Worm (Caenorhabditis elegans) whole organism, L2 larva: ENCODE data around the gene Y38E10A.28.

ENCODE experiments used
- F13H6.1 ChIP-seq: sonication (generic microtip); optimal IDR thresholded peaks from 2 replicates; lab custom pipeline; 2016; ENCODE audit warnings: missing genetic modification characterization, missing compliant biosample characterization
- R02D3.7 ChIP-seq: fragments of 150-350 bp; optimal IDR thresholded peaks from 2 replicates; lab custom pipeline; 2014; ENCODE audit warnings: missing biosample characterization, missing genetic modification characterization
- Y55F3AM.14 ChIP-seq: fragments of 200-800 bp; sonication (Bioruptor generic); optimal IDR thresholded peaks from 2 replicates; lab custom pipeline; 2018; ENCODE audit warnings: mild to moderate bottlenecking, missing genetic modification characterization, missing compliant biosample characterization
- ZK546.5 ChIP-seq: sonication (generic microtip); optimal IDR thresholded peaks from 2 replicates; lab custom pipeline; 2017; ENCODE audit warnings: missing biosample characterization, missing genetic modification characterization
- alr-1 ChIP-seq: fragments of 150-350 bp; optimal IDR thresholded peaks from 2 replicates; lab custom pipeline; 2014; ENCODE audit warnings: missing biosample characterization, missing genetic modification characterization
- aly-2 ChIP-seq: fragments of 150-350 bp; optimal IDR thresholded peaks from 2 replicates; lab custom pipeline; 2014; ENCODE audit warnings: missing biosample characterization, missing genetic modification characterization
- ama-1 ChIP-seq: fragments of 150-350 bp; optimal IDR thresholded peaks from 2 replicates; lab custom pipeline; 2018; ENCODE audit warnings: inconsistent platforms
- blmp-1 ChIP-seq: sonication (generic microtip); optimal IDR thresholded peaks from 2 replicates; lab custom pipeline; 2017; ENCODE audit warnings: missing genetic modification characterization, mild to moderate bottlenecking, missing compliant biosample characterization, antibody characterized with exemption, moderate library complexity; ENCODE audit not compliant: insufficient read depth
- ceh-16 ChIP-seq: fragments of 150-350 bp; optimal IDR thresholded peaks from 2 replicates; lab custom pipeline; 2014; ENCODE audit warnings: missing biosample characterization, missing genetic modification characterization
- ceh-82 ChIP-seq: fragments of 150-350 bp; optimal IDR thresholded peaks from 2 replicates; lab custom pipeline; 2014; ENCODE audit warnings: missing biosample characterization, missing genetic modification characterization
- crh-2 ChIP-seq: sonication (generic microtip); optimal IDR thresholded peaks from 2 replicates; lab custom pipeline; 2017; ENCODE audit warnings: missing biosample characterization, missing genetic modification characterization
- dmd-4 ChIP-seq: sonication (generic microtip); optimal IDR thresholded peaks from 2 replicates; lab custom pipeline; 2017; ENCODE audit warnings: missing biosample characterization, missing genetic modification characterization
- egl-27 ChIP-seq: sonication (generic microtip); optimal IDR thresholded peaks from 3 replicates; lab custom pipeline; 2017; ENCODE audit warnings: missing biosample characterization, missing genetic modification reagents, missing genetic modification characterization
- elt-1 ChIP-seq: fragments of 150-350 bp; optimal IDR thresholded peaks from 2 replicates; lab custom pipeline; 2014; ENCODE audit warnings: missing biosample characterization, missing genetic modification characterization
- elt-3 ChIP-seq: sonication (generic microtip); optimal IDR thresholded peaks from 2 replicates; lab custom pipeline; 2017; ENCODE audit warnings: missing biosample characterization, missing genetic modification characterization
- fos-1 ChIP-seq: fragments of 150-350 bp; optimal IDR thresholded peaks from 2 replicates; lab custom pipeline; 2014; ENCODE audit warnings: missing biosample characterization, missing genetic modification characterization
- gmeb-1 ChIP-seq: fragments of 150-350 bp; optimal IDR thresholded peaks from 2 replicates; lab custom pipeline; 2014; ENCODE audit warnings: missing biosample characterization, missing genetic modification characterization
- lin-11 ChIP-seq: fragments of 150-350 bp; sonication (generic microtip); optimal IDR thresholded peaks from 2 replicates; lab custom pipeline; 2014; ENCODE audit warnings: missing biosample characterization, missing genetic modification characterization, inconsistent platforms, mixed read lengths
- lin-13 ChIP-seq: fragments of 150-350 bp; optimal IDR thresholded peaks from 2 replicates; lab custom pipeline; 2014; ENCODE audit warnings: missing biosample characterization, missing genetic modification reagents, missing genetic modification characterization
- lin-39 ChIP-seq: fragments of 150-350 bp; optimal IDR thresholded peaks from 2 replicates; lab custom pipeline; 2014; ENCODE audit warnings: missing biosample characterization, missing genetic modification reagents, missing genetic modification characterization
- lsy-2 ChIP-seq, 2 experiments: fragments of 150-350 bp in 1 of 2; sonication (generic microtip) in 1 of 2; optimal IDR thresholded peaks; 2 replicates each; lab custom pipeline; 2014 to 2017; ENCODE audit warnings: missing biosample characterization in 2 of 2, missing genetic modification characterization in 2 of 2
- mbf-1 ChIP-seq: sonication (generic microtip); optimal IDR thresholded peaks from 2 replicates; lab custom pipeline; 2017; ENCODE audit warnings: missing biosample characterization, missing genetic modification characterization
- mdl-1 ChIP-seq, 2 experiments: fragments of 150-350 bp in 1 of 2; sonication (generic microtip) in 1 of 2; optimal IDR thresholded peaks; 2 replicates each; lab custom pipeline; 2017; ENCODE audit warnings: missing biosample characterization in 2 of 2, missing genetic modification characterization in 2 of 2
- nhr-10 ChIP-seq: sonication (generic microtip); optimal IDR thresholded peaks from 2 replicates; lab custom pipeline; 2017; ENCODE audit warnings: missing biosample characterization, missing genetic modification characterization
- nhr-11 ChIP-seq: fragments of 150-350 bp; optimal IDR thresholded peaks from 2 replicates; lab custom pipeline; 2014; ENCODE audit warnings: missing biosample characterization, missing genetic modification characterization
- nhr-12 ChIP-seq: fragments of 150-350 bp; optimal IDR thresholded peaks from 2 replicates; lab custom pipeline; 2014; ENCODE audit warnings: missing biosample characterization, missing genetic modification characterization
- nhr-129 ChIP-seq: fragments of 150-350 bp; optimal IDR thresholded peaks from 2 replicates; lab custom pipeline; 2014; ENCODE audit warnings: missing biosample characterization, missing genetic modification characterization
- nhr-23 ChIP-seq: fragments of 150-350 bp; optimal IDR thresholded peaks from 2 replicates; lab custom pipeline; 2014; ENCODE audit warnings: missing biosample characterization, missing genetic modification reagents, missing genetic modification characterization
- nhr-25 ChIP-seq: fragments of 150-350 bp; sonication (generic microtip); optimal IDR thresholded peaks from 3 replicates; lab custom pipeline; 2014; ENCODE audit warnings: missing biosample characterization, missing genetic modification characterization
- nhr-6 ChIP-seq: fragments of 150-350 bp; optimal IDR thresholded peaks from 2 replicates; lab custom pipeline; 2014; ENCODE audit warnings: missing biosample characterization, missing genetic modification characterization
- nhr-77 ChIP-seq: fragments of 150-350 bp; optimal IDR thresholded peaks from 2 replicates; lab custom pipeline; 2014; ENCODE audit warnings: missing biosample characterization, missing genetic modification characterization
- peb-1 ChIP-seq: fragments of 150-350 bp; optimal IDR thresholded peaks from 2 replicates; lab custom pipeline; 2014; ENCODE audit warnings: missing biosample characterization, missing genetic modification characterization
- sem-4 ChIP-seq: fragments of 150-350 bp; optimal IDR thresholded peaks from 2 replicates; lab custom pipeline; 2014; ENCODE audit warnings: missing biosample characterization, missing genetic modification reagents, missing genetic modification characterization
- skn-1 ChIP-seq: sonication (generic microtip); optimal IDR thresholded peaks from 2 replicates; lab custom pipeline; 2017; ENCODE audit warnings: missing biosample characterization, missing genetic modification characterization
- sma-3 ChIP-seq: sonication (generic microtip); optimal IDR thresholded peaks from 2 replicates; lab custom pipeline; 2016; ENCODE audit warnings: missing genetic modification reagents, missing genetic modification characterization, missing compliant biosample characterization
- sma-9 ChIP-seq, 2 experiments: fragments of 150-350 bp in 1 of 2; sonication (generic microtip) in 1 of 2; optimal IDR thresholded peaks; 2 replicates each; lab custom pipeline; 2014 to 2016; ENCODE audit warnings: missing genetic modification characterization in 2 of 2, mild to moderate bottlenecking in 1 of 2, missing biosample characterization in 1 of 2, missing compliant biosample characterization in 1 of 2, missing genetic modification reagents in 1 of 2, moderate library complexity in 1 of 2
- snpc-4 ChIP-seq: fragments of 150-350 bp; optimal IDR thresholded peaks from 2 replicates; lab custom pipeline; 2014; ENCODE audit warnings: missing biosample characterization, missing genetic modification characterization
- unc-62 ChIP-seq: fragments of 150-350 bp; optimal IDR thresholded peaks from 2 replicates; lab custom pipeline; 2014; ENCODE audit warnings: missing biosample characterization, missing genetic modification reagents, missing genetic modification characterization
- zag-1 ChIP-seq: fragments of 150-350 bp; optimal IDR thresholded peaks from 2 replicates; lab custom pipeline; 2014; ENCODE audit warnings: missing biosample characterization, missing genetic modification characterization
- ztf-11 ChIP-seq: sonication (generic microtip); optimal IDR thresholded peaks from 2 replicates; lab custom pipeline; 2017; ENCODE audit warnings: missing biosample characterization, missing genetic modification characterization

Y38E10A.28 gene

DNA sequence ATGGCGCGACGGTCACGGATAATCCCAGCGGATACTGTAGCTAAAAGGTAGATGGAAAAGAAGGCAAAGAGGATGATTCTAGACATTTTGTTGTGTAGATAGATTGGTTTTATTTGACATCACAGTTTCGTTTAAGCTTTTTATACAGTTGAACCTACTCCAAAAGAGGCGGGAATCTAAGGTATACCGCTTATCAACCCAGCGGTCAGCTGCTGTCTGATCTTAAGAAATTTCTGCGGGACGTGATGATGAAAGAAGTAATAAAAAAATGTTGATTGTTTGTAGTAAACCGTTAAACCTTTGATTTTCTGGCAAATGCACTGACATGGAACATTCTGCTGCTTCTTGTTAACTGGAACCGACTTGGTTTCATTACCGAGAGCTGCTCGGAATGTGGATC is 13.4 kb upstream of the Y38E10A.28 start, which contains the start of gene nspe-6:
nspe-6 (minus strand) TSS at position 101 of the 400 bp plus-strand sequence.
- TF ChIP-seq fos-1 (tag; lab: Kevin White, UChicago), result no peak
- TF ChIP-seq elt-3 (tag; lab: Kevin White, UChicago), result no peak
- TF ChIP-seq alr-1 (tag; lab: Kevin White, UChicago), result no peak
- TF ChIP-seq nhr-25, result no peak
- TF ChIP-seq crh-2 (tag; lab: Kevin White, UChicago), result no peak
- no peak for TF ChIP-seq lin-39

DNA sequence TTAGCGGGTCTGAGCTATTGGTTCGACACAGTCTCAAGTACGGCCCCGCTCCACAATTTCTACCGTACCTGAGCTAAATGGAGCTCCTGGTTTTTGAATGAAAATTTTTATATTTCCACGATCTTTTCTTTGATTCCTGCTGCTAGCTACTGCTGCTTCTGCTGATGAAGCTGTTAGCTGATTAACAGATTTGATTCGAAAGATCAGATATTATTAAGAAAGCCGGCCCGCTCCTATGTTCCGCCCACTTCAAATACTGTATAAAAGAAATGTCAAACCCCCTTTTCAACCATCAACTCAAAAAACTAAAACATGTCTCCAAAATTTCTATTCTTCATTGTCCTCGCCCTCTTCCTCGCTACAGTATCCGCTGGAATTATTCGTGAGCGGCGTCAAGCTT is 11.9 kb upstream of the Y38E10A.28 start, which contains the start of gene nspe-3:
nspe-3 (plus strand) TSS at position 301 of the 400 bp plus-strand sequence.
- TF ChIP-seq ceh-16, result no peak
- no peak for TF ChIP-seq lsy-2 (tag; optimal IDR thresholded peaks at IDR 0.05; lab: Kevin White, UChicago)
- no peak for TF ChIP-seq ama-1 (lab: Kevin White, UChicago)
- TF ChIP-seq elt-1 (tag; lab: Kevin White, UChicago), result no peak
- no peak for TF ChIP-seq nhr-129 (tag; lab: Kevin White, UChicago)
- TF ChIP-seq lin-13, result no peak
- TF ChIP-seq sem-4, result no peak
- no peak for TF ChIP-seq F13H6.1
- TF ChIP-seq sma-9 (GFP tag; optimal IDR thresholded peaks at IDR 0.05; lab: Kevin White, UChicago), result no peak
- no peak for TF ChIP-seq sma-9 (tag; optimal IDR thresholded peaks at IDR 0.05; lab: Kevin White, UChicago)
- TF ChIP-seq ZK546.5 (tag; lab: Kevin White, UChicago), result no peak
- TF ChIP-seq aly-2 (tag; lab: Kevin White, UChicago), result no peak
- no peak for TF ChIP-seq nhr-6 (tag; lab: Kevin White, UChicago)
- TF ChIP-seq gmeb-1 (tag; lab: Kevin White, UChicago), result no peak
- TF ChIP-seq mbf-1 (tag; lab: Kevin White, UChicago), result no peak
- TF ChIP-seq ztf-11 (tag; lab: Kevin White, UChicago), result no peak

DNA sequence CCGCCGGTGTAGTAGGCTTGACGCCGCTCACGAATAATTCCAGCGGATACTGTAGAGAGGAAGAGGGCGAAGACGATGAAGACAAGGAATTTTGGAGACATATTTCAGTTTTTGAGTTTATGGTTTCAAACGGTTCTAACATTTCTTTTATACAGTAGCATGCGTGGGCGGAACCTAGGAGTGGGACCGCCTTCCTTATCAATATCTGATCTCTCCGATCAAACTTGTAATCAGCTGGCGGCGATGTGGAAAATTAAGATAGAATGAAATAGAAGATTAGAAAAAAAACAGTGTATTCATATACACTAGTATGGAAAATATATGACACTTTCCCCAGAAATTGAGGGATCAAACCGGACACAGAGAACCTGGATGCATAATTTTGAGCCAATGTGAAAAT is 10.2 kb upstream of the Y38E10A.28 start, which contains the start of gene nspe-2:
nspe-2 (minus strand) TSS at position 101 of the 400 bp plus-strand sequence.
- TF ChIP-seq nhr-77 (tag; lab: Kevin White, UChicago) (no peak), lin-13 (no peak), unc-62 (GFP tag; lab: Kevin White, UChicago) (no peak), lin-11 (tag; lab: Kevin White, UChicago) (no peak)

DNA sequence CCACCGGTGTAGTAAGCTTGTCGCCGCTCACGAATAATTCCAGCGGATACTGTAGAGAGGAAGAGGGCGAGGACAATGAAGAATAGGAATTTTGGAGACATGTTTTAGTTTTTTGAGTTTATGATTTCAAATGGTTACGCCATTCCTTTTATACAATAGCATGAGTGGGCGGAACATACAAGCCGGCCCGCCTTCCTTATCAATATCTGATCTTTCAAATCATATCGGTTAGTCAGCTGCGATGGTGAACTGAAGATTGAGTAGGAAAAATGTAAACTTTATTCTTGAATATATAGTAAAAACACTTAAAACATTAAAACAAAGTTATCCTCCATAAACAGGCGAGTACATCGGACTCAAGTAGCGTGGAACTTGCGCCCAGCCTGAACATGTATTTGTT is 8.7 kb upstream of the Y38E10A.28 start, which contains the start of gene nspe-1:
nspe-1 (minus strand) TSS at position 101 of the 400 bp plus-strand sequence.
- TF ChIP-seq snpc-4 (tag; lab: Kevin White, UChicago) (no peak), Y55F3AM.14 (GFP tag; lab: Kevin White, UChicago) (no peak), ztf-11 (tag; lab: Kevin White, UChicago) (no peak), skn-1 (no peak), blmp-1 (no peak), nhr-12 (tag; lab: Kevin White, UChicago) (no peak), mdl-1 (tag; optimal IDR thresholded peaks at IDR 0.05; lab: Kevin White, UChicago) (no peak), crh-2 (tag; lab: Kevin White, UChicago) (no peak), lin-13 (no peak), ama-1 (lab: Kevin White, UChicago) (no peak), nhr-77 (tag; lab: Kevin White, UChicago) (no peak), fos-1 (tag; lab: Kevin White, UChicago) (no peak), elt-3 (tag; lab: Kevin White, UChicago) (no peak), peb-1 (tag; lab: Kevin White, UChicago) (no peak), unc-62 (GFP tag; lab: Kevin White, UChicago) (no peak)

DNA sequence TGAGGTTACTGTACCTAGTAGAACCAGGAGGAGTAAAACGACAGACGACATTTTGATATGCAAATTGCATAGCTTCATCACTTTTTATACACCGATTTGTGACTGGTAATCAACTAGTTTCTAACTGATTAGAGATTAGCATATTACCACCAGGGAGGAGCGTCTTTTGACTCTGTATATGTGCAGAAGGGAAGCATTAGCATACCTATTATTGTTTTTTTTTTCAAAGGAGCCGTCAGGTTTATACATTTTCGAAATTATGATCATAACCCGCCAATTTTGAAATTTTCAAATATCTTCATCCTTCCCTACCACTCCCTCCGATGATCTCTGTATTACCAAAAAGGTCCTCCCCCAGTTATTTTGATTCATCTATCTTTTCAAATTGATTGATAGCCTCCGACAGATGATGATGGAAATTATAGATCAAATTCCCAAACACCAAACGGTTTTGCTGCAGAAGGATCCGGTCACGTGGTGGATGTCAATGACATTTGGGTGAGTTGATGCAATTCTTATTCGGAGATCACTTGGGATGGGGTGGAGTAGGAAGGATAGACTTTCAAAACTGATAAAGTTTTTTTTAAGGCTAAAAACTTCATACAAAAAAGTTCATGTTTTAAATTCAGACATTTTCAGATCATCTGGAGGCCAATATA is 7.5 kb upstream of the Y38E10A.28 start, which contains the start of gene nspe-8:
nspe-8 (minus strand) TSS at position 51 of the 659 bp plus-strand sequence.
- TF ChIP-seq nhr-11 (tag; lab: Kevin White, UChicago), result no peak
- no peak for TF ChIP-seq ZK546.5 (tag; lab: Kevin White, UChicago)
- no peak for TF ChIP-seq elt-1 (tag; lab: Kevin White, UChicago)
- no peak for TF ChIP-seq peb-1 (tag; lab: Kevin White, UChicago)
- peak; percentile 50 for TF ChIP-seq gmeb-1 (tag; lab: Kevin White, UChicago)
- no peak for TF ChIP-seq ztf-11 (tag; lab: Kevin White, UChicago)
- TF ChIP-seq crh-2 (tag; lab: Kevin White, UChicago), result no peak
- TF ChIP-seq snpc-4 (tag; lab: Kevin White, UChicago), result no peak
- no peak for TF ChIP-seq ama-1 (lab: Kevin White, UChicago)
- no peak for TF ChIP-seq blmp-1
- TF ChIP-seq alr-1 (tag; lab: Kevin White, UChicago), result no peak
- TF ChIP-seq lin-11 (tag; lab: Kevin White, UChicago), result no peak
- peak; percentile 82 for TF ChIP-seq sma-3 (GFP tag; lab: Kevin White, UChicago)
- peak; percentile 97 for TF ChIP-seq sma-9 (GFP tag; optimal IDR thresholded peaks at IDR 0.05; lab: Kevin White, UChicago)
- TF ChIP-seq sma-9 (tag; optimal IDR thresholded peaks at IDR 0.05; lab: Kevin White, UChicago), result no peak
- TF ChIP-seq unc-62 (GFP tag; lab: Kevin White, UChicago), result no peak
- no peak for TF ChIP-seq lin-13
- TF ChIP-seq lin-39, result no peak
- TF ChIP-seq F13H6.1, result no peak
- TF ChIP-seq dmd-4 (tag; lab: Kevin White, UChicago), result no peak
- TF ChIP-seq egl-27 (tag; lab: Kevin White, UChicago), result no peak
- TF ChIP-seq zag-1 (tag; lab: Kevin White, UChicago), result no peak
- no peak for TF ChIP-seq nhr-23 (tag; lab: Kevin White, UChicago)
- TF ChIP-seq elt-3 (tag; lab: Kevin White, UChicago), result no peak
- TF ChIP-seq mbf-1 (tag; lab: Kevin White, UChicago), result no peak
- TF ChIP-seq ceh-82 (tag; lab: Kevin White, UChicago), result no peak
- TF ChIP-seq ceh-16, result no peak
- no peak for TF ChIP-seq R02D3.7
- no peak for TF ChIP-seq nhr-10 (tag; lab: Kevin White, UChicago)
